Worm (Caenorhabditis elegans) whole organism, L2 larva: ENCODE data around the gene srt-29.

Experiments
- ZK546.5 ChIP-seq: sonication (generic microtip); optimal IDR thresholded peaks from 2 replicates; lab custom pipeline; 2017; ENCODE audit warnings: missing biosample characterization, missing genetic modification characterization
- aly-2 ChIP-seq: fragments of 150-350 bp; optimal IDR thresholded peaks from 2 replicates; lab custom pipeline; 2014; ENCODE audit warnings: missing biosample characterization, missing genetic modification characterization
- elt-3 ChIP-seq: sonication (generic microtip); optimal IDR thresholded peaks from 2 replicates; lab custom pipeline; 2017; ENCODE audit warnings: missing biosample characterization, missing genetic modification characterization
- lin-11 ChIP-seq: fragments of 150-350 bp; sonication (generic microtip); optimal IDR thresholded peaks from 2 replicates; lab custom pipeline; 2014; ENCODE audit warnings: missing biosample characterization, missing genetic modification characterization, inconsistent platforms, mixed read lengths
- lin-39 ChIP-seq: fragments of 150-350 bp; optimal IDR thresholded peaks from 2 replicates; lab custom pipeline; 2014; ENCODE audit warnings: missing biosample characterization, missing genetic modification reagents, missing genetic modification characterization
- mab-5 ChIP-seq: fragments of 150-350 bp; optimal IDR thresholded peaks from 2 replicates; lab custom pipeline; 2014; ENCODE audit warnings: missing biosample characterization, missing genetic modification characterization
- nhr-11 ChIP-seq: fragments of 150-350 bp; optimal IDR thresholded peaks from 2 replicates; lab custom pipeline; 2014; ENCODE audit warnings: missing biosample characterization, missing genetic modification characterization
- nhr-6 ChIP-seq: fragments of 150-350 bp; optimal IDR thresholded peaks from 2 replicates; lab custom pipeline; 2014; ENCODE audit warnings: missing biosample characterization, missing genetic modification characterization
- nhr-77 ChIP-seq: fragments of 150-350 bp; optimal IDR thresholded peaks from 2 replicates; lab custom pipeline; 2014; ENCODE audit warnings: missing biosample characterization, missing genetic modification characterization
- snpc-4 ChIP-seq: fragments of 150-350 bp; optimal IDR thresholded peaks from 2 replicates; lab custom pipeline; 2014; ENCODE audit warnings: missing biosample characterization, missing genetic modification characterization
- unc-55 ChIP-seq: fragments of 150-350 bp; sonication (generic microtip); optimal IDR thresholded peaks from 3 replicates; lab custom pipeline; 2014; ENCODE audit warnings: missing biosample characterization, missing genetic modification reagents, missing genetic modification characterization
- unc-62 ChIP-seq: fragments of 150-350 bp; optimal IDR thresholded peaks from 2 replicates; lab custom pipeline; 2014; ENCODE audit warnings: missing biosample characterization, missing genetic modification reagents, missing genetic modification characterization
- ztf-4 ChIP-seq: fragments of 150-350 bp; optimal IDR thresholded peaks from 2 replicates; lab custom pipeline; 2014; ENCODE audit warnings: missing biosample characterization, missing genetic modification characterization

DNA sequence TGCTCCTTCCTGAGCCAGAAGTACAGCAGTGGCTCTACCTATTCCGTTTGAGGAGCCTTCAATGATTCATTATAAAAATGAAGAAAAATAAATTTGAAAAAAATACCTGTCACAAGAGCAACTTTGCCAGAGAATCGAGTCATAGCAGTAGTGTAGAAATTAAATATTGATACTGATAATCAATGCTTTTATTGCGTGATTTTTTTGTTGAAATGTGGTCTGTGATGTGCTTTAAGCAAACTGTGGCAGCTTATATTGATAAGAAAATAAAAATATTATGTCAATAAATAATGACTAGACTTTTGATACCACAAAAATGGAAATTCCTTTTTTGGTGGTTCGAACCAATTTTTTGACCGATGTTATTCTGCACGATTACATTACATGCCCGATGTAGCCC, 46.1 kb upstream of the srt-29 start, which contains the start of gene dhs-14:
- no peak for TF ChIP-seq unc-55 (GFP tag; lab: Kevin White, UChicago)
- no peak for TF ChIP-seq snpc-4 (tag; lab: Kevin White, UChicago)
- no peak for TF ChIP-seq unc-62
- no peak for TF ChIP-seq lin-39 (tag; lab: Kevin White, UChicago)
- no peak for TF ChIP-seq ZK546.5 (tag; lab: Kevin White, UChicago)
- no peak for TF ChIP-seq nhr-77
- TF ChIP-seq mab-5: no peak
- TF ChIP-seq nhr-11 (tag; lab: Kevin White, UChicago): no peak
- no peak for TF ChIP-seq nhr-6 (tag; lab: Kevin White, UChicago)
- TF ChIP-seq aly-2 (tag; lab: Kevin White, UChicago): no peak
- no peak for TF ChIP-seq lin-11 (tag; lab: Kevin White, UChicago)
- no peak for TF ChIP-seq elt-3
- TF ChIP-seq ztf-4: no peak
